Worm (Caenorhabditis elegans) whole organism, L3 larva: ENCODE results near the gene bcf-1.

ENCODE experiments used
- R02D3.7 ChIP-seq: fragments of 150-350 bp; optimal IDR thresholded peaks from 2 replicates; lab custom pipeline; 2014; ENCODE audit warnings: missing biosample characterization, missing genetic modification characterization
- ama-1 ChIP-seq: fragments of 150-350 bp; optimal IDR thresholded peaks from 2 replicates; lab custom pipeline; 2018
- ceh-82 ChIP-seq: fragments of 150-350 bp; optimal IDR thresholded peaks from 2 replicates; lab custom pipeline; 2014; ENCODE audit warnings: missing biosample characterization, missing genetic modification characterization
- nhr-25 ChIP-seq: sonication (generic microtip); optimal IDR thresholded peaks from 2 replicates; lab custom pipeline; 2017; ENCODE audit warnings: missing biosample characterization, missing genetic modification characterization
- nhr-77 ChIP-seq: fragments of 150-350 bp; optimal IDR thresholded peaks from 2 replicates; lab custom pipeline; 2014; ENCODE audit warnings: missing biosample characterization, missing genetic modification characterization
- pqm-1 ChIP-seq: fragments of 150-350 bp; optimal IDR thresholded peaks from 2 replicates; lab custom pipeline; 2017; ENCODE audit warnings: missing biosample characterization, missing genetic modification characterization, inconsistent platforms

ce11 chrV:6411161-6411560, 2.6 kb upstream of the bcf-1 start:
- TF ChIP-seq R02D3.7 (tag; lab: Kevin White, UChicago) (no peak), ama-1 (lab: Kevin White, UChicago) (no peak), nhr-77 (tag; lab: Kevin White, UChicago) (no peak), nhr-25 (tag; lab: Kevin White, UChicago) (no peak), ceh-82 (no peak), pqm-1 (tag; lab: Kevin White, UChicago) (peak; percentile 93)
